Worm (Caenorhabditis elegans): ENCODE results near the gene lsm-1.

- TF ChIP-seq lin-11 (tag; optimal IDR thresholded peaks at IDR 0.05) (no peak), elt-3 (tag; optimal IDR thresholded peaks at IDR 0.05) (no peak), ceh-16 (tag; optimal IDR thresholded peaks at IDR 0.05) (no peak), nhr-77 (tag; optimal IDR thresholded peaks at IDR 0.05) (no peak)
Observed at ce11 chrII:11175347-11175746, 48.6 kb downstream of the lsm-1 start.
